Fruit fly (Drosophila melanogaster): ENCODE data around the gene CG10097.

- TF ChIP-seq Dad (GFP tag; optimal IDR thresholded peaks at IDR 0.05): no peak
- TF ChIP-seq ERR (GFP tag; optimal IDR thresholded peaks at IDR 0.05): no peak
- no peak for TF ChIP-seq p53 (GFP tag; optimal IDR thresholded peaks at IDR 0.05)
- no peak for TF ChIP-seq kay (GFP tag; optimal IDR thresholded peaks at IDR 0.05)
- TF ChIP-seq vnd (GFP tag; IDR thresholded peaks at IDR 0.05; ENCODE audit: partially characterized antibody): no peak
- no peak for TF ChIP-seq caup (GFP tag; optimal IDR thresholded peaks at IDR 0.05; ENCODE audit: severe bottlenecking)
- TF ChIP-seq emc (GFP tag; optimal IDR thresholded peaks at IDR 0.05): no peak
- TF ChIP-seq CG9215 (GFP tag; IDR thresholded peaks at IDR 0.05): no peak
- TF ChIP-seq MBD-R2 (GFP tag; IDR thresholded peaks at IDR 0.05): no peak
- no peak for TF ChIP-seq CG6175 (GFP tag; IDR thresholded peaks at IDR 0.05)
- TF ChIP-seq CG17359 (tag; optimal IDR thresholded peaks at IDR 0.05): no peak
- no peak for TF ChIP-seq gsb-n (tag; optimal IDR thresholded peaks at IDR 0.05)
- TF ChIP-seq CG4730 (GFP tag; IDR thresholded peaks at IDR 0.05): no peak
- no peak for TF ChIP-seq CG7963 (GFP tag; IDR thresholded peaks at IDR 0.05; ENCODE audit: partially characterized antibody)
Measured at dm6 chr3R:12395880-12396279, at the start of gene CG10097, which contains the start of gene CG10096.
